Worm (Caenorhabditis elegans) whole organism, L4 larva: ENCODE measurements around the gene K07D4.5.

Experiments used
- Y48G9A.11 ChIP-seq: fragments of 200-800 bp; sonication (Bioruptor generic); IDR thresholded peaks from 2 replicates; pipeline ENCODE4 v1.3.6; 2022; ENCODE audit warnings: missing genetic modification reagents, missing genetic modification characterization, missing compliant biosample characterization
- nhr-10 ChIP-seq: fragments of 150-350 bp; optimal IDR thresholded peaks from 2 replicates; lab custom pipeline; 2014; ENCODE audit warnings: missing biosample characterization, missing genetic modification characterization
- nhr-25 ChIP-seq: sonication (generic microtip); optimal IDR thresholded peaks from 2 replicates; lab custom pipeline; 2017; ENCODE audit warnings: missing genetic modification characterization, mild to moderate bottlenecking, missing compliant biosample characterization, antibody characterized with exemption, moderate library complexity, borderline replicate concordance; ENCODE audit not compliant: insufficient read depth
- nhr-48 ChIP-seq: sonication (generic microtip); optimal IDR thresholded peaks from 2 replicates; lab custom pipeline; 2016; ENCODE audit warnings: mild to moderate bottlenecking, missing genetic modification characterization, missing compliant biosample characterization
- zfp-3 ChIP-seq: fragments of 200-800 bp; sonication (Bioruptor generic); conservative IDR thresholded peaks from 2 replicates; pipeline ENCODE4 v1.3.6; 2022; ENCODE audit warnings: missing genetic modification reagents, missing genetic modification characterization, missing compliant biosample characterization

- no peak for TF ChIP-seq nhr-10 (tag; lab: Kevin White, UChicago)
- TF ChIP-seq nhr-25 (tag; lab: Kevin White, UChicago) = no peak
- no peak for TF ChIP-seq zfp-3
- TF ChIP-seq Y48G9A.11 (GFP tag; lab: Robert Waterston, UW) = no peak
- TF ChIP-seq nhr-48 (tag; lab: Kevin White, UChicago) = no peak
These were observed 50.4 kb downstream of the K07D4.5 start, which contains the start of gene cank-26 for ce11 chrII:3974953-3975352.
